Worm (Caenorhabditis elegans): ENCODE data around the gene ccch-3.

- TF ChIP-seq F33H1.4 (GFP tag; IDR thresholded peaks at IDR 0.05) (peak; percentile 91), lag-1 (GFP tag; IDR thresholded peaks at IDR 0.05) (no peak), hsf-1 (GFP tag; IDR thresholded peaks at IDR 0.05) (no peak), unc-62 (GFP tag; optimal IDR thresholded peaks at IDR 0.05) (no peak), B0035.1 (tag; optimal IDR thresholded peaks at IDR 0.05) (no peak), F22D6.2 (tag; optimal IDR thresholded peaks at IDR 0.05) (no peak), C06A6.2 (GFP tag; conservative IDR thresholded peaks at IDR 0.05) (no peak), Y56A3A.18 (GFP tag; IDR thresholded peaks at IDR 0.05) (no peak), unc-130 (GFP tag; optimal IDR thresholded peaks at IDR 0.05) (no peak), nhr-27 (tag; optimal IDR thresholded peaks at IDR 0.05) (no peak), akir-1 (GFP tag; optimal IDR thresholded peaks at IDR 0.05) (no peak), cebp-1 (GFP tag; IDR thresholded peaks at IDR 0.05) (no peak), cebp-1 (tag; optimal IDR thresholded peaks at IDR 0.05) (no peak)
These were observed 37.3 kb upstream of the ccch-3 start for ce11 chrV:12696790-12697189.
